Worm (Caenorhabditis elegans): ENCODE measurements around the gene frpr-15.
A peak's percentile ranks its signal among the peaks of the same experiment; 100 is the strongest.

frpr-15 gene

ce11 chrV:12679807-12680206, at the start of gene frpr-15:
Gene frpr-15, plus strand, starts transcription at chrV:12680107.
- TF ChIP-seq tbx-11 (GFP tag; IDR thresholded peaks at IDR 0.05) (no peak), aly-1 (tag; optimal IDR thresholded peaks at IDR 0.05) (no peak), tbx-37 (GFP tag; conservative IDR thresholded peaks at IDR 0.05) (no peak), tra-4 (tag; optimal IDR thresholded peaks at IDR 0.05) (no peak), ama-1 (optimal IDR thresholded peaks at IDR 0.05) (no peak), flt-1 (GFP tag; IDR thresholded peaks at IDR 0.05) (no peak), ceh-36 (tag; optimal IDR thresholded peaks at IDR 0.05) (no peak), ets-7 (tag; optimal IDR thresholded peaks at IDR 0.05) (no peak), F13C5.2 (tag; optimal IDR thresholded peaks at IDR 0.05) (no peak), hmbx-1 (tag; optimal IDR thresholded peaks at IDR 0.05) (no peak), ceh-13 (GFP tag; optimal IDR thresholded peaks at IDR 0.05) (no peak)

DNA sequence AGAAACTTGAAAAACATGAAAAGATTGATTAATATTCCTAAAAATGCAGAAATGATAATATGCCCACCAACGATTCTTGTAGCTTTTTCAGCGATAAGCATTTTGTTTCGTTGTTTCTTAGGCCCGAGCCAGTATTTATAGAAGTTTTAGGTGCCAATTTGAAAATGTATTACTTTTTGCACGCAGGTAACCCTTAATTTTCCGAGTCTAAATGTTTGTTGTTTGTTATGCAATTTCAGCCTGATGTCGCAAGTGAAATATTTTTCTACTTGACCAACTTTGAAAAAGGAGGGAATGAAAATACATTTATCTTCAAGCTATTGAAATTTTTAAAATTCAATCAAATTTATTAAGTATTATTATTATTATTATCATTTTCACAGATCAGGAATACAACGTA, 47.9 kb upstream of the frpr-15 start, which contains the start of gene srx-113:
TSS of gene srx-113 (minus strand) at position 101 of the 400 bp plus-strand sequence.
- TF ChIP-seq pes-1 (GFP tag; IDR thresholded peaks at IDR 0.05) = no peak
- TF ChIP-seq ama-1 (optimal IDR thresholded peaks at IDR 0.05) = no peak
- no peak for TF ChIP-seq tbx-37 (GFP tag; conservative IDR thresholded peaks at IDR 0.05)

ce11 chrV:12633046-12633445, 46.9 kb upstream of the frpr-15 start:
- TF ChIP-seq tbx-11 (GFP tag; IDR thresholded peaks at IDR 0.05) (peak; percentile 56; the same call in 1 of the 2 replicates), ets-7 (tag; optimal IDR thresholded peaks at IDR 0.05) (no peak), ama-1 (optimal IDR thresholded peaks at IDR 0.05) (no peak), tbx-37 (GFP tag; conservative IDR thresholded peaks at IDR 0.05) (no peak), F13C5.2 (tag; optimal IDR thresholded peaks at IDR 0.05) (no peak), flt-1 (GFP tag; IDR thresholded peaks at IDR 0.05) (no peak), hmbx-1 (tag; optimal IDR thresholded peaks at IDR 0.05) (no peak)

ce11 chrV:12634050-12634449, 45.9 kb upstream of the frpr-15 start:
- TF ChIP-seq sea-1 (GFP tag; conservative IDR thresholded peaks at IDR 0.05) (no peak), ceh-13 (GFP tag; optimal IDR thresholded peaks at IDR 0.05) (no peak), aly-1 (tag; optimal IDR thresholded peaks at IDR 0.05) (no peak), ets-7 (tag; optimal IDR thresholded peaks at IDR 0.05) (no peak), hnd-1 (tag; optimal IDR thresholded peaks at IDR 0.05) (no peak), flt-1 (GFP tag; IDR thresholded peaks at IDR 0.05) (no peak), tra-4 (tag; optimal IDR thresholded peaks at IDR 0.05) (no peak), hmbx-1 (tag; optimal IDR thresholded peaks at IDR 0.05) (no peak), tbx-37 (GFP tag; conservative IDR thresholded peaks at IDR 0.05) (no peak), F13C5.2 (tag; optimal IDR thresholded peaks at IDR 0.05) (no peak), scrt-1 (GFP tag; IDR thresholded peaks at IDR 0.05) (no peak), tbx-11 (GFP tag; IDR thresholded peaks at IDR 0.05) (no peak), ama-1 (optimal IDR thresholded peaks at IDR 0.05) (no peak), ceh-36 (tag; optimal IDR thresholded peaks at IDR 0.05) (no peak)

DNA sequence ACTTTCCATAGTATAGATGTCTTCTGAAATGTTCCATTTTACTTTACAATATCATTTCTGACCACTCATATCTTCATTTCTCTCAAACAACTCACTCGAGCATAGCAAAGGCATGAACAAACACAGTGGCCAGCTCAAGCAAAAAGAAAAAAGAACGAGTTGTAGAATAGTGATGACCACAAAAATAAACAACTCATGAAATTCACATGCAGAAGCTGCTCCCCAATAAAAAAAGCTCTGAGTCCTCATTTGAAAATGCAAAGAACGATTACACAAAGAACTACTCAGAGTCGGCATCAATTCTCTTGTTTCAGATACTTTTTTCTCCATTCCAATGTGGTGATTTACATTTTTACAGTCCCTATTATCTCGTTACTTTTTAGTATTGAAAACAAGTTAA, 45.2 kb upstream of the frpr-15 start:
- TF ChIP-seq F13C5.2 (tag; optimal IDR thresholded peaks at IDR 0.05) (no peak), ama-1 (optimal IDR thresholded peaks at IDR 0.05) (no peak), hmbx-1 (tag; optimal IDR thresholded peaks at IDR 0.05) (no peak), hmg-4 (GFP tag; optimal IDR thresholded peaks at IDR 0.05) (no peak), ets-7 (tag; optimal IDR thresholded peaks at IDR 0.05) (no peak), flt-1 (GFP tag; IDR thresholded peaks at IDR 0.05) (no peak), tbx-11 (GFP tag; IDR thresholded peaks at IDR 0.05) (no peak), tra-4 (tag; optimal IDR thresholded peaks at IDR 0.05) (no peak), ceh-36 (tag; optimal IDR thresholded peaks at IDR 0.05) (no peak), B0310.2 (tag; optimal IDR thresholded peaks at IDR 0.05) (no peak), tbx-37 (GFP tag; conservative IDR thresholded peaks at IDR 0.05) (no peak), scrt-1 (GFP tag; IDR thresholded peaks at IDR 0.05) (no peak)

DNA sequence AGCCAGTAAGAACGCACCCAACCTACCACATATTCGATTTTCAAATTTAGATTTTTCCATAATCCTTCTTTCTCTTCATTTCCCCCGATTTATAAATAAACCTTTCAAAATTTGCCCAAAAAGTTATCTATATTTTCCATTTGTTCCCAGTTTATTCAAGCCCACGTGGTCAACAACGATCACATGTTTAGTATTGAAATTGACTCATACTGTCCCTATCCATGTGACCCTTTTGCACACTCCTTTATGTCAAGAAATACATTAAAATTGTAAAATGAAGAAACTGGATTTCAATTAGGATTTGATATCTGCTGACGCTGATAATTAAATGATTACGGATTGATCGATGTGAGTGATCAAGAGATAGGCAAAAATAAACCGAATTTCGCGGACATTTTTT, 44.7 kb upstream of the frpr-15 start:
- TF ChIP-seq tbx-11 (GFP tag; IDR thresholded peaks at IDR 0.05) (no peak), flt-1 (GFP tag; IDR thresholded peaks at IDR 0.05) (no peak), sea-1 (GFP tag; conservative IDR thresholded peaks at IDR 0.05) (no peak), ceh-36 (tag; optimal IDR thresholded peaks at IDR 0.05) (no peak), scrt-1 (GFP tag; IDR thresholded peaks at IDR 0.05) (no peak), hmg-4 (GFP tag; optimal IDR thresholded peaks at IDR 0.05) (no peak), tra-4 (tag; optimal IDR thresholded peaks at IDR 0.05) (no peak), ets-7 (tag; optimal IDR thresholded peaks at IDR 0.05) (no peak), tbx-37 (GFP tag; conservative IDR thresholded peaks at IDR 0.05) (no peak), hmbx-1 (tag; optimal IDR thresholded peaks at IDR 0.05) (no peak), ceh-13 (GFP tag; optimal IDR thresholded peaks at IDR 0.05) (no peak), aly-1 (tag; optimal IDR thresholded peaks at IDR 0.05) (no peak), hnd-1 (tag; optimal IDR thresholded peaks at IDR 0.05) (no peak), F13C5.2 (tag; optimal IDR thresholded peaks at IDR 0.05) (no peak), pes-1 (GFP tag; IDR thresholded peaks at IDR 0.05) (no peak), B0310.2 (tag; optimal IDR thresholded peaks at IDR 0.05) (no peak), ama-1 (optimal IDR thresholded peaks at IDR 0.05) (no peak)

- TF ChIP-seq pes-1 (GFP tag; IDR thresholded peaks at IDR 0.05) (no peak), tbx-37 (GFP tag; conservative IDR thresholded peaks at IDR 0.05) (no peak), hmbx-1 (tag; optimal IDR thresholded peaks at IDR 0.05) (no peak), hmg-4 (GFP tag; optimal IDR thresholded peaks at IDR 0.05) (no peak), ama-1 (optimal IDR thresholded peaks at IDR 0.05) (no peak), F13C5.2 (tag; optimal IDR thresholded peaks at IDR 0.05) (no peak), ceh-13 (GFP tag; optimal IDR thresholded peaks at IDR 0.05) (no peak), tra-4 (tag; optimal IDR thresholded peaks at IDR 0.05) (no peak), ceh-36 (tag; optimal IDR thresholded peaks at IDR 0.05) (no peak), flt-1 (GFP tag; IDR thresholded peaks at IDR 0.05) (no peak), tbx-11 (GFP tag; IDR thresholded peaks at IDR 0.05) (no peak), B0310.2 (tag; optimal IDR thresholded peaks at IDR 0.05) (no peak), ets-7 (tag; optimal IDR thresholded peaks at IDR 0.05) (no peak)
Measured at ce11 chrV:12636248-12636647, 43.7 kb upstream of the frpr-15 start.

- TF ChIP-seq ets-7 (tag; optimal IDR thresholded peaks at IDR 0.05) = no peak
- TF ChIP-seq hnd-1 (tag; optimal IDR thresholded peaks at IDR 0.05) = no peak
- TF ChIP-seq tbx-37 (GFP tag; conservative IDR thresholded peaks at IDR 0.05) = no peak
- TF ChIP-seq ceh-13 (GFP tag; optimal IDR thresholded peaks at IDR 0.05) = no peak
- TF ChIP-seq ceh-36 (tag; optimal IDR thresholded peaks at IDR 0.05) = no peak
- TF ChIP-seq hmbx-1 (tag; optimal IDR thresholded peaks at IDR 0.05) = no peak
Measured at ce11 chrV:12637238-12637690, 42.6 kb upstream of the frpr-15 start, which contains the start of gene F56H9.2. Gene F56H9.2, plus strand, starts transcription at chrV:12637663.
